Fruit fly (Drosophila melanogaster) whole organism, prepupa: ENCODE results near the gene CG9130.
A peak's percentile ranks its signal among the peaks of the same experiment; 100 is the strongest.

Source experiments
- CG10631 ChIP-seq: fragments of 200-800 bp; sonication (Bioruptor generic); optimal IDR thresholded peaks from 2 replicates; lab custom pipeline; 2016; ENCODE audit warnings: missing biosample characterization, missing genetic modification characterization
- CG10669 ChIP-seq: fragments of 200-800 bp; sonication (Bioruptor generic); optimal IDR thresholded peaks from 3 replicates; lab custom pipeline; 2018; ENCODE audit warnings: missing biosample characterization, mild to moderate bottlenecking, missing genetic modification characterization, moderate library complexity
- CG11294 ChIP-seq: fragments of 200-800 bp; sonication (Bioruptor generic); IDR thresholded peaks from 2 replicates; pipeline ENCODE4 v1.3.6; 2022; ENCODE audit warnings: missing biosample characterization, missing genetic modification characterization
- CG11762 ChIP-seq: fragments of 200-800 bp; sonication (Bioruptor generic); optimal IDR thresholded peaks from 3 replicates; lab custom pipeline; 2016; ENCODE audit warnings: missing biosample characterization, missing genetic modification characterization; ENCODE audit not compliant: insufficient read depth
- CG15336 ChIP-seq: fragments of 200-800 bp; sonication (Bioruptor generic); IDR thresholded peaks from 2 replicates; pipeline ENCODE4 v1.3.6; 2022; ENCODE audit warnings: missing biosample characterization, missing genetic modification characterization
- CG1621 ChIP-seq: fragments of 200-800 bp; sonication (Bioruptor generic); optimal IDR thresholded peaks from 3 replicates; lab custom pipeline; 2018; ENCODE audit warnings: missing biosample characterization, mild to moderate bottlenecking, missing genetic modification characterization
- CG16779 ChIP-seq: fragments of 200-800 bp; sonication (Bioruptor generic); optimal IDR thresholded peaks from 3 replicates; lab custom pipeline; 2017; ENCODE audit warnings: missing biosample characterization, mild to moderate bottlenecking, missing genetic modification characterization
- CG3032 ChIP-seq: fragments of 200-800 bp; optimal IDR thresholded peaks from 2 replicates; lab custom pipeline; 2019; ENCODE audit warnings: missing biosample characterization, mild to moderate bottlenecking, missing genetic modification characterization, moderate library complexity
- CG31627 ChIP-seq: fragments of 200-800 bp; sonication (Bioruptor generic); optimal IDR thresholded peaks from 3 replicates; lab custom pipeline; 2016; ENCODE audit warnings: missing biosample characterization, missing genetic modification characterization
- CG32006 ChIP-seq: fragments of 200-800 bp; sonication (Bioruptor generic); optimal IDR thresholded peaks from 3 replicates; lab custom pipeline; 2017; ENCODE audit warnings: missing biosample characterization, mild to moderate bottlenecking, missing genetic modification characterization
- CG34406 ChIP-seq: fragments of 200-800 bp; sonication (Bioruptor generic); optimal IDR thresholded peaks from 3 replicates; lab custom pipeline; 2016; ENCODE audit warnings: missing biosample characterization, missing genetic modification characterization
- CG3919 ChIP-seq: fragments of 200-800 bp; sonication (Bioruptor generic); optimal IDR thresholded peaks from 3 replicates; lab custom pipeline; 2016; ENCODE audit warnings: missing biosample characterization, missing genetic modification characterization
- CG4318 ChIP-seq: fragments of 200-800 bp; sonication (Bioruptor generic); optimal IDR thresholded peaks from 3 replicates; lab custom pipeline; 2017; ENCODE audit warnings: missing biosample characterization, mild to moderate bottlenecking, missing genetic modification characterization
- CG6163 ChIP-seq: fragments of 200-800 bp; sonication (Bioruptor generic); IDR thresholded peaks from 3 replicates; pipeline ENCODE4 v1.3.6; 2022; ENCODE audit warnings: missing biosample characterization, missing genetic modification characterization
- CG6276 ChIP-seq: fragments of 200-800 bp; sonication (Bioruptor generic); optimal IDR thresholded peaks from 2 replicates; lab custom pipeline; 2017; ENCODE audit warnings: missing biosample characterization, mild to moderate bottlenecking, missing genetic modification characterization
- CG6808 ChIP-seq: fragments of 200-800 bp; sonication (Bioruptor generic); optimal IDR thresholded peaks from 3 replicates; lab custom pipeline; 2017; ENCODE audit warnings: missing biosample characterization, missing genetic modification characterization, mild to moderate bottlenecking, moderate library complexity, missing genetic modification reagents
- CG6854 ChIP-seq: fragments of 200-800 bp; sonication (Bioruptor generic); optimal IDR thresholded peaks from 2 replicates; lab custom pipeline; 2017; ENCODE audit warnings: missing biosample characterization, mild to moderate bottlenecking, missing genetic modification characterization
- CG7368 ChIP-seq: fragments of 200-800 bp; sonication (Bioruptor generic); optimal IDR thresholded peaks from 3 replicates; lab custom pipeline; 2016; ENCODE audit warnings: missing biosample characterization, missing genetic modification characterization
- CG8119 ChIP-seq: fragments of 200-800 bp; sonication (Bioruptor generic); IDR thresholded peaks from 3 replicates; pipeline ENCODE4 v1.3.6; 2022; ENCODE audit warnings: missing biosample characterization, missing genetic modification characterization
- CG8319 ChIP-seq: fragments of 200-800 bp; sonication (Bioruptor generic); optimal IDR thresholded peaks from 3 replicates; lab custom pipeline; 2016; ENCODE audit warnings: missing biosample characterization, missing genetic modification characterization
- CG8632 ChIP-seq: fragments of 200-800 bp; sonication (Bioruptor generic); optimal IDR thresholded peaks from 3 replicates; lab custom pipeline; 2016; ENCODE audit warnings: missing biosample characterization, missing genetic modification characterization
- CG9139 ChIP-seq: fragments of 200-800 bp; sonication (Bioruptor generic); optimal IDR thresholded peaks from 3 replicates; lab custom pipeline; 2017; ENCODE audit warnings: missing biosample characterization, mild to moderate bottlenecking, missing genetic modification characterization
- Eip78C ChIP-seq: fragments of 200-800 bp; sonication (Bioruptor generic); peaks from one replicate; lab custom pipeline; 2016; ENCODE audit warnings: missing biosample characterization, missing genetic modification characterization
- Ets21C ChIP-seq: fragments of 200-800 bp; sonication (Bioruptor generic); optimal IDR thresholded peaks from 3 replicates; lab custom pipeline; 2016; ENCODE audit warnings: missing biosample characterization, missing genetic modification characterization
- Ets96B ChIP-seq: fragments of 200-800 bp; optimal IDR thresholded peaks from 2 replicates; lab custom pipeline; 2019; ENCODE audit warnings: missing biosample characterization, mild to moderate bottlenecking, missing genetic modification characterization, moderate library complexity
- Gug ChIP-seq: fragments of 200-800 bp; sonication (Bioruptor generic); IDR thresholded peaks from 2 replicates; pipeline ENCODE4 v1.3.6; 2022; ENCODE audit warnings: missing biosample characterization, missing genetic modification characterization
- Hr38 ChIP-seq: sonication (Bioruptor generic); optimal IDR thresholded peaks from 2 replicates; lab custom pipeline; 2016; ENCODE audit warnings: missing biosample characterization, missing genetic modification characterization
- Hr39 ChIP-seq: fragments of 200-800 bp; sonication (Bioruptor generic); optimal IDR thresholded peaks from 2 replicates; lab custom pipeline; 2016; ENCODE audit warnings: missing biosample characterization, missing genetic modification characterization
- Lpt ChIP-seq: fragments of 200-800 bp; sonication (Bioruptor generic); optimal IDR thresholded peaks from 3 replicates; lab custom pipeline; 2016; ENCODE audit warnings: missing biosample characterization, missing genetic modification characterization
- Met ChIP-seq: fragments of 200-800 bp; sonication (Bioruptor generic); optimal IDR thresholded peaks from 3 replicates; lab custom pipeline; 2016; ENCODE audit warnings: missing biosample characterization, missing genetic modification characterization
- OdsH ChIP-seq: fragments of 200-800 bp; sonication (Bioruptor generic); optimal IDR thresholded peaks from 3 replicates; lab custom pipeline; 2016; ENCODE audit warnings: missing biosample characterization, missing genetic modification characterization
- Smox ChIP-seq: fragments of 200-800 bp; sonication (Bioruptor generic); optimal IDR thresholded peaks from 3 replicates; lab custom pipeline; 2016; ENCODE audit warnings: missing biosample characterization, missing genetic modification characterization
- Sox102F ChIP-seq: fragments of 200-800 bp; sonication (Bioruptor generic); optimal IDR thresholded peaks from 2 replicates; lab custom pipeline; 2016; ENCODE audit warnings: missing biosample characterization, mild to moderate bottlenecking, missing genetic modification characterization
- Sox14 ChIP-seq: fragments of 200-800 bp; sonication (Bioruptor generic); optimal IDR thresholded peaks from 3 replicates; lab custom pipeline; 2016; ENCODE audit warnings: missing biosample characterization, missing genetic modification characterization
- Sox15 ChIP-seq: fragments of 200-800 bp; sonication (Bioruptor generic); optimal IDR thresholded peaks from 3 replicates; lab custom pipeline; 2016; ENCODE audit warnings: missing biosample characterization, missing genetic modification characterization
- achi ChIP-seq: fragments of 200-800 bp; sonication (Bioruptor generic); optimal IDR thresholded peaks from 3 replicates; lab custom pipeline; 2016; ENCODE audit warnings: missing biosample characterization, missing genetic modification characterization
- acj6 ChIP-seq: fragments of 200-800 bp; sonication (Bioruptor generic); optimal IDR thresholded peaks from 3 replicates; lab custom pipeline; 2016; ENCODE audit warnings: missing biosample characterization, missing genetic modification characterization
- cyc ChIP-seq: fragments of 200-800 bp; sonication (Bioruptor generic); optimal IDR thresholded peaks from 3 replicates; lab custom pipeline; 2016; ENCODE audit warnings: missing biosample characterization, missing genetic modification characterization
- dac ChIP-seq: fragments of 200-800 bp; sonication (Bioruptor generic); optimal IDR thresholded peaks from 2 replicates; lab custom pipeline; 2017; ENCODE audit warnings: missing biosample characterization, mild to moderate bottlenecking, missing genetic modification characterization
- dsx ChIP-seq: fragments of 200-800 bp; optimal IDR thresholded peaks from 3 replicates; lab custom pipeline; 2019; ENCODE audit warnings: missing biosample characterization, mild to moderate bottlenecking, missing genetic modification characterization, moderate library complexity; ENCODE audit not compliant: poor library complexity, severe bottlenecking
- eg ChIP-seq: fragments of 200-800 bp; sonication (Bioruptor generic); IDR thresholded peaks from 3 replicates; pipeline ENCODE4 v1.3.6; 2022; ENCODE audit warnings: missing biosample characterization, missing genetic modification characterization
- esn ChIP-seq: fragments of 200-800 bp; sonication (Bioruptor generic); optimal IDR thresholded peaks from 2 replicates; lab custom pipeline; 2016; ENCODE audit warnings: missing biosample characterization, mild to moderate bottlenecking, missing genetic modification characterization, moderate library complexity
- fd59A ChIP-seq: fragments of 200-800 bp; sonication (Bioruptor generic); optimal IDR thresholded peaks from 2 replicates; lab custom pipeline; 2017; ENCODE audit warnings: missing biosample characterization, mild to moderate bottlenecking, missing genetic modification characterization, missing genetic modification reagents
- fkh ChIP-seq: fragments of 200-800 bp; sonication (Bioruptor generic); optimal IDR thresholded peaks from 3 replicates; lab custom pipeline; 2017; ENCODE audit warnings: missing biosample characterization, mild to moderate bottlenecking, missing genetic modification characterization, moderate library complexity
- lz ChIP-seq: fragments of 200-800 bp; sonication (Bioruptor generic); optimal IDR thresholded peaks from 3 replicates; lab custom pipeline; 2016; ENCODE audit warnings: missing biosample characterization, missing genetic modification characterization
- net ChIP-seq: fragments of 200-800 bp; sonication (Bioruptor generic); optimal IDR thresholded peaks from 3 replicates; lab custom pipeline; 2016; ENCODE audit warnings: missing biosample characterization, missing genetic modification characterization
- pdm3 ChIP-seq: fragments of 200-800 bp; sonication (Bioruptor generic); optimal IDR thresholded peaks from 3 replicates; lab custom pipeline; 2016; ENCODE audit warnings: missing biosample characterization, missing genetic modification characterization
- salr ChIP-seq, 2 experiments: fragments of 200-800 bp; sonication (Bioruptor generic); optimal IDR thresholded peaks; 3 replicates each; lab custom pipeline; 2016 to 2018; ENCODE audit warnings: missing biosample characterization in 2 of 2, missing genetic modification characterization in 2 of 2, mild to moderate bottlenecking in 1 of 2
- spab ChIP-seq: fragments of 200-800 bp; sonication (Bioruptor generic); optimal IDR thresholded peaks from 2 replicates; lab custom pipeline; 2017; ENCODE audit warnings: missing biosample characterization, mild to moderate bottlenecking, missing genetic modification characterization, missing genetic modification reagents
- svp ChIP-seq: fragments of 200-800 bp; sonication (Bioruptor generic); peaks from one replicate; lab custom pipeline; 2016; ENCODE audit warnings: missing biosample characterization, missing genetic modification characterization
- topi ChIP-seq: fragments of 200-800 bp; sonication (Bioruptor generic); optimal IDR thresholded peaks from 3 replicates; lab custom pipeline; 2016; ENCODE audit warnings: missing biosample characterization, missing genetic modification characterization
- vri ChIP-seq: fragments of 200-800 bp; sonication (Bioruptor generic); optimal IDR thresholded peaks from 3 replicates; lab custom pipeline; 2016; ENCODE audit warnings: missing biosample characterization, mild to moderate bottlenecking, missing genetic modification characterization

Gene CG9130

DNA sequence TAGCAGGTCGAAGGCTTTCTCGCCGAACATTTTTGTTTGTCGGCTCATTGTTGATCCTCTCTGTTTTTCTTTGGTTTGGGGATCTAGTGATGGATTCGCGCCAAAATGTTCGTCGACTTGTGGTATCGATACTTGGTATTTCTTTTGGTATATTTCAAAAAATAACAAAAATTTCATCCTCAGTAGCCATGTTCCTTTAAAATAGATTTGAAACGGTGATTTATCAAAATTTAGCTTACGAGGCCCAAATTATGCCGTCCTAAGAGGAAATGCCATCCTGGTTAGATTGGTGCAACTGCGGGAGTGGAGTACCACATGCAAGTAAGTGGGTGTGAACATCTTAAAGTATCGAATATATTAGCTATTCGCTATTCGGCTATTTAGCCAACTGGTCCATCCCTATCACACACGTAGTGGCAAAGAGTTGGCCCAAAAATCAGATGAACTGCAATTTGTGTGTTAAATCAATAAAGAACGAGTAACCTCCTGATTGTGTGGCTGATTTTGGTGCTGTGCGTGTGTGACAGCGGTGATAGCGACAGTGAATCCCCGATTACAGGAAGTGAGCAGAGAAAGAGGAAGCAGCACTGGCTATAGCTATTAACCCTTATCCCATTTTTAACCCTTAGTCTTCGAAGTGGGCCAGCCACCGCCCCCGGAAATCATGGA lies 4.1 kb upstream of the CG9130 start, which contains the start of the genes Psf1 and Sac1:
TSS of gene Psf1 (minus strand) at position 51 of the 669 bp plus-strand sequence.
TSS of gene Sac1 (plus strand) at position 191 of the 669 bp plus-strand sequence.
- TF ChIP-seq Gug (GFP tag; lab: Robert Waterston, UW): no peak
- TF ChIP-seq CG9139 (GFP tag; lab: Kevin White, UChicago): no peak
- TF ChIP-seq CG11294 (GFP tag; lab: Robert Waterston, UW): no peak
- TF ChIP-seq Sox102F: no peak
- TF ChIP-seq CG32006 (GFP tag; lab: Kevin White, UChicago): peak; percentile 35
- no peak for TF ChIP-seq CG8319 (GFP tag; lab: Kevin White, UChicago)
- TF ChIP-seq lz (GFP tag; lab: Kevin White, UChicago): peak; percentile 32
- no peak for TF ChIP-seq CG6854 (GFP tag; lab: Kevin White, UChicago)
- no peak for TF ChIP-seq dac
- TF ChIP-seq CG34406 (GFP tag; lab: Kevin White, UChicago): peak; percentile 7
- no peak for TF ChIP-seq CG4318 (GFP tag; lab: Kevin White, UChicago)
- TF ChIP-seq vri (GFP tag; lab: Kevin White, UChicago): no peak
- no peak for TF ChIP-seq salr (GFP tag; optimal IDR thresholded peaks at IDR 0.05; lab: Kevin White, UChicago)
- TF ChIP-seq fd59A: no peak
- TF ChIP-seq Hr38: no peak
- TF ChIP-seq dsx (GFP tag; lab: Kevin White, UChicago): no peak
- peak; percentile 50 for TF ChIP-seq pdm3 (GFP tag; lab: Kevin White, UChicago)
- TF ChIP-seq CG6163: no peak
- TF ChIP-seq CG11762: no peak
- TF ChIP-seq Met (GFP tag; lab: Kevin White, UChicago): peak; percentile 24
- no peak for TF ChIP-seq Smox (GFP tag; lab: Kevin White, UChicago)
- TF ChIP-seq CG15336 (GFP tag; lab: Robert Waterston, UW): no peak
- TF ChIP-seq CG8632 (GFP tag; lab: Kevin White, UChicago): no peak
- TF ChIP-seq CG10669 (GFP tag; lab: Kevin White, UChicago): no peak
- TF ChIP-seq CG3032: peak; percentile 58
- TF ChIP-seq Sox15 (GFP tag; lab: Kevin White, UChicago): peak; percentile 4
- TF ChIP-seq CG8119 (GFP tag; lab: Robert Waterston, UW): no peak
- TF ChIP-seq achi (GFP tag; lab: Kevin White, UChicago): peak; percentile 14
- peak; percentile 86 for TF ChIP-seq Eip78C (GFP tag; lab: Kevin White, UChicago)
- TF ChIP-seq Ets96B (tag; lab: Kevin White, UChicago): no peak
- TF ChIP-seq CG6276 (GFP tag; lab: Kevin White, UChicago): no peak
- no peak for TF ChIP-seq fkh (GFP tag; lab: Kevin White, UChicago)
- TF ChIP-seq OdsH (GFP tag; lab: Kevin White, UChicago): no peak
- peak; percentile 57 for TF ChIP-seq Sox14 (GFP tag; lab: Kevin White, UChicago)
- TF ChIP-seq svp (GFP tag; lab: Kevin White, UChicago): peak; percentile 81
- peak; percentile 61 for TF ChIP-seq CG31627
- TF ChIP-seq topi (GFP tag; lab: Kevin White, UChicago): peak; percentile 27
- peak; percentile 40 for TF ChIP-seq CG3919
- no peak for TF ChIP-seq CG16779 (tag; lab: Kevin White, UChicago)
- no peak for TF ChIP-seq Lpt
- TF ChIP-seq CG7368 (GFP tag; lab: Kevin White, UChicago): no peak
- TF ChIP-seq cyc (GFP tag; lab: Kevin White, UChicago): peak; percentile 54
- peak; percentile 34 for TF ChIP-seq CG10631 (GFP tag; lab: Kevin White, UChicago)
- no peak for TF ChIP-seq eg (GFP tag; lab: Robert Waterston, UW)
- peak; percentile 48 for TF ChIP-seq esn (GFP tag; lab: Kevin White, UChicago)
- TF ChIP-seq CG6808: no peak
- peak; percentile 72 for TF ChIP-seq Hr39 (GFP tag; lab: Kevin White, UChicago)
- peak; percentile 48 for TF ChIP-seq Ets21C (GFP tag; lab: Kevin White, UChicago)
- no peak for TF ChIP-seq net (GFP tag; lab: Kevin White, UChicago)
- TF ChIP-seq spab (GFP tag; lab: Kevin White, UChicago): no peak
- peak; percentile 45 for TF ChIP-seq acj6 (GFP tag; lab: Kevin White, UChicago)
- TF ChIP-seq CG1621: no peak
